Fruit fly (Drosophila melanogaster) whole organism, pupa: ENCODE results near the gene CG7695.

Experiments used
- CG10348 ChIP-seq: fragments of 200-800 bp; sonication (Bioruptor generic); IDR thresholded peaks from 2 replicates; pipeline ENCODE4 v1.3.6; 2022; ENCODE audit warnings: missing biosample characterization, missing genetic modification characterization
- CG12605 ChIP-seq: fragments of 200-800 bp; sonication (Bioruptor generic); IDR thresholded peaks from 2 replicates; pipeline ENCODE4 v1.3.6; 2022; ENCODE audit warnings: missing biosample characterization, missing genetic modification characterization
- CG13204 ChIP-seq: fragments of 200-800 bp; sonication (Bioruptor generic); optimal IDR thresholded peaks from 2 replicates; lab custom pipeline; 2018; ENCODE audit warnings: missing biosample characterization, mild to moderate bottlenecking, missing genetic modification characterization, moderate library complexity
- CG14655 ChIP-seq: fragments of 200-800 bp; sonication (Bioruptor generic); optimal IDR thresholded peaks from 3 replicates; lab custom pipeline; 2017; ENCODE audit warnings: mild to moderate bottlenecking, missing biosample characterization, missing genetic modification reagents, missing genetic modification characterization
- CG15710 ChIP-seq: fragments of 200-800 bp; sonication (Bioruptor generic); optimal IDR thresholded peaks from 2 replicates; lab custom pipeline; 2018; ENCODE audit warnings: missing biosample characterization, mild to moderate bottlenecking, missing genetic modification characterization, moderate library complexity
- CG17806 ChIP-seq: fragments of 200-800 bp; sonication (Bioruptor generic); optimal IDR thresholded peaks from 2 replicates; lab custom pipeline; 2018; ENCODE audit warnings: missing biosample characterization, mild to moderate bottlenecking, missing genetic modification characterization, moderate library complexity
- CG32121 ChIP-seq: fragments of 200-800 bp; sonication (Bioruptor generic); IDR thresholded peaks from 2 replicates; pipeline ENCODE4 v1.3.6; 2022; ENCODE audit warnings: missing biosample characterization, missing genetic modification characterization
- CG34367 ChIP-seq: fragments of 200-800 bp; sonication (Bioruptor generic); optimal IDR thresholded peaks from 2 replicates; lab custom pipeline; 2018; ENCODE audit warnings: missing biosample characterization, mild to moderate bottlenecking, missing genetic modification characterization
- CG4496 ChIP-seq: fragments of 200-800 bp; sonication (Bioruptor generic); IDR thresholded peaks from 3 replicates; pipeline ENCODE4 v1.3.6; 2022; ENCODE audit warnings: missing biosample characterization, missing genetic modification characterization
- CG8159 ChIP-seq: fragments of 200-800 bp; sonication (Bioruptor generic); optimal IDR thresholded peaks from 3 replicates; lab custom pipeline; 2018; ENCODE audit warnings: missing biosample characterization, mild to moderate bottlenecking, missing genetic modification characterization, moderate library complexity
- CG8301 ChIP-seq: fragments of 200-800 bp; sonication (Bioruptor generic); optimal IDR thresholded peaks from 2 replicates; lab custom pipeline; 2018; ENCODE audit warnings: missing biosample characterization, mild to moderate bottlenecking, missing genetic modification characterization
- CG9948 ChIP-seq: fragments of 200-800 bp; sonication (Bioruptor generic); optimal IDR thresholded peaks from 2 replicates; lab custom pipeline; 2018; ENCODE audit warnings: missing biosample characterization, mild to moderate bottlenecking, missing genetic modification characterization, moderate library complexity
- D1 ChIP-seq: fragments of 200-800 bp; sonication (Bioruptor generic); optimal IDR thresholded peaks from 2 replicates; lab custom pipeline; 2018; ENCODE audit warnings: missing biosample characterization, mild to moderate bottlenecking, missing genetic modification characterization, moderate library complexity
- EcR ChIP-seq: fragments of 200-800 bp; sonication (Bioruptor generic); optimal IDR thresholded peaks from 3 replicates; lab custom pipeline; 2019; ENCODE audit warnings: missing biosample characterization, missing genetic modification characterization, mild to moderate bottlenecking, moderate library complexity, missing genetic modification reagents
- Ets98B ChIP-seq: fragments of 200-800 bp; sonication (Bioruptor generic); IDR thresholded peaks from 2 replicates; pipeline ENCODE4 v1.3.6; 2022; ENCODE audit warnings: missing biosample characterization, missing genetic modification characterization
- Pif1A ChIP-seq: fragments of 200-800 bp; sonication (Bioruptor generic); optimal IDR thresholded peaks from 3 replicates; lab custom pipeline; 2016; ENCODE audit warnings: missing biosample characterization, missing genetic modification characterization
- Pif1B ChIP-seq: fragments of 200-800 bp; sonication (Bioruptor generic); optimal IDR thresholded peaks from 3 replicates; lab custom pipeline; 2016; ENCODE audit warnings: missing biosample characterization, missing genetic modification characterization
- Snoo ChIP-seq: fragments of 200-800 bp; sonication (Bioruptor generic); optimal IDR thresholded peaks from 3 replicates; lab custom pipeline; 2017; ENCODE audit warnings: missing biosample characterization, mild to moderate bottlenecking, missing genetic modification characterization, inconsistent platforms
- fd96Ca ChIP-seq: fragments of 200-800 bp; sonication (Bioruptor generic); IDR thresholded peaks from 3 replicates; pipeline ENCODE4 v1.3.6; 2022; ENCODE audit warnings: missing biosample characterization, missing genetic modification characterization
- gl ChIP-seq: fragments of 200-800 bp; sonication (Bioruptor generic); optimal IDR thresholded peaks from 2 replicates; lab custom pipeline; 2018; ENCODE audit warnings: missing biosample characterization, mild to moderate bottlenecking, missing genetic modification characterization
- rn ChIP-seq: fragments of 200-800 bp; sonication (Bioruptor generic); IDR thresholded peaks from 2 replicates; pipeline ENCODE4 v1.3.6; 2022; ENCODE audit warnings: missing biosample characterization, missing genetic modification characterization

Gene CG7695

DNA sequence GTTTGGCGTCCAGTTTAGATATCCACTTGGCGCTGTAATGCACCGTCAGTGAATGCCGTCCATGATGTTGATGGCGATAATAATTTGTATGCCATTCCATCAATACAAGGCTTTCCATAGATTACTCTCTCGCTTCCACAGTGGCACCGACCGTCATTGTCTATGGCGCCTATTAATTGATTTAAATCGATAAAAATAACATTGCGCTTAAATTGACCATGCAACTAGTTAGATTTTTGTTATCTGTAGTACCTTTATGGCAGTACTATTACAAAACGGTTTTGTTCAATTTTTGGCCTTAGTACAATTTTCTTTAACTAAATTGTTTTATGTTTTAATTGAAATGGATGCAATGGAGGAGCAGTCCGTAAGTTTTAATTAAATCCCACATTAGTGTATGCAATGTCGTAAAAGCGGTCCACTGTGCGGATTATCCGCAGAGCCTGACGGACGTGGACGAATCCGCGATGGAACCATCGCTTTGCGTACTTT lies 2.2 kb upstream of the CG7695 start:
- TF ChIP-seq CG4496 (GFP tag; lab: Robert Waterston, UW), result no peak
- TF ChIP-seq CG17806 (tag; lab: Kevin White, UChicago), result no peak
- peak; percentile 25 for TF ChIP-seq CG8301 (tag; lab: Kevin White, UChicago)
- TF ChIP-seq CG34367 (tag; lab: Kevin White, UChicago), result no peak
- TF ChIP-seq CG12605 (GFP tag; lab: Robert Waterston, UW), result no peak
- no peak for TF ChIP-seq Pif1B (GFP tag; lab: Kevin White, UChicago)
- TF ChIP-seq CG9948 (tag; lab: Kevin White, UChicago), result no peak
- TF ChIP-seq D1 (tag; lab: Kevin White, UChicago), result no peak
- TF ChIP-seq Snoo (tag; lab: Kevin White, UChicago), result no peak
- TF ChIP-seq EcR (GFP tag; lab: Kevin White, UChicago), result no peak
- peak; percentile 39 for TF ChIP-seq CG14655 (GFP tag; lab: Kevin White, UChicago)
- TF ChIP-seq fd96Ca (GFP tag; lab: Robert Waterston, UW), result no peak
- TF ChIP-seq CG13204 (GFP tag; lab: Kevin White, UChicago), result no peak
- no peak for TF ChIP-seq gl (tag; lab: Kevin White, UChicago)
- no peak for TF ChIP-seq Ets98B
- TF ChIP-seq Pif1A, result peak; percentile 2

DNA sequence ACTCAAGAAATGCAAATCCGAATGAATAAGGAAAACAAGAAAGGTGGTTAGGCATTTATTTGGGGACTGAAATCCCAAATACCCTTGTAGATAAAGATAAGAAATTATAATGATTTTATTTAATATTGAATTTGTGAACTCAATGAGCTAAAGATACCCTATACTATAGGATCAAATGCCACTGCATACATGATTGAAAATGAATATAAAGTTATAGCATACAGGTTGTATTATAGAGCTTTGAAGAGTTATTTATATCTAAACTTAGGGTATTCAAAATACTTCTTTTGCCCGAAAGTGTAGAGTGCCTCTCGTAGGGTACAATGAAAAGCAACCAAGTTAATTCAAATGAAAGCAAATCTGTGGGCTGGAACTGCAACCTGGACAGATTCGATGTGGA lies 1.3 kb downstream of the CG7695 start:
- TF ChIP-seq CG12605 (GFP tag; lab: Robert Waterston, UW) (no peak), CG8301 (tag; lab: Kevin White, UChicago) (peak; percentile 39), CG32121 (GFP tag; lab: Robert Waterston, UW) (0 out of 2 replicates have a peak, but pooled peaks have one; percentile 17), CG14655 (GFP tag; lab: Kevin White, UChicago) (peak; percentile 59)

DNA sequence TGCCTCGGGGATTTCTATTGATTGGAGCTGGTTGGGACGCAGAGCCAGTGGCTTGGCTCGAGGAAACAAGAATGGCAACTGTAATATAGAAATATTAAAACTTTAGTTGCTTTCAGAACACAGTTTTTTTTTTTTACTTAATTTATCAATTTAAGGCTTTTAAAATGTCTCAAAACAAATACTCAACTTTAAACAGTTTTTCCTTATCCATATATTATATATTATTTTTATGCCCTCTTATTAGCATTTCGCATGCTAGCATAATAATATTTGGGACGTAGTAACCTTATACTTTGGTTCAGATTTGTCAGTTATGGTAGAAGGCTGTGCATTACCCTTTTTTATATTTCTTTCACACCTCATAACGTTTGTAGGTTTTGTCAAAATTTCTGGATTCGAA lies 18.9 kb downstream of the CG7695 start, which contains the start of gene Tssk:
Tssk (plus strand) TSS at position 301 of the 400 bp plus-strand sequence.
- TF ChIP-seq CG8301 (tag; lab: Kevin White, UChicago) (no peak), CG34367 (tag; lab: Kevin White, UChicago) (no peak), CG4496 (GFP tag; lab: Robert Waterston, UW) (no peak)

DNA sequence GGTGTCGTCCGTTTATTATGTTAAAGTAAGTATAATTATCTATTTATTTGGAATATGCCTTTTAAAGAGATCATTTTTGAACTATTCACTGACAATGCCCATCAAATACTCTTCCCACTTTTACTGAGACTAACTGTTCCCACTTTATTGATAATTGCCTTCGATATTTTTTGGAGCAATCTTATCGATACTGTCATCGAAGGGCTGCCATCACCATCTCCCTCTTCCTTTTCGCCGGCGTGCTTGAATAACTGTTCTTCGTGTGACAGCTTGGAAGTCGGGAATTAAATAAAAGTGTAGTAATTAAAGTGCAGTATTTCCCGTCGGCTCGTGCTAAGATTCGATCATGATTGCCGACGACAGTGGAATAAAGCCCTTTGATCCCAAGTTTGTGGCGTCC lies 26.6 kb downstream of the CG7695 start, which contains the start of gene qin:
qin (plus strand) TSS at position 274 of the 400 bp plus-strand sequence.
- no peak for TF ChIP-seq CG9948 (tag; lab: Kevin White, UChicago)
- no peak for TF ChIP-seq CG14655 (GFP tag; lab: Kevin White, UChicago)
- no peak for TF ChIP-seq gl (tag; lab: Kevin White, UChicago)
- no peak for TF ChIP-seq CG8301 (tag; lab: Kevin White, UChicago)
- no peak for TF ChIP-seq CG32121 (GFP tag; lab: Robert Waterston, UW)
- no peak for TF ChIP-seq CG12605 (GFP tag; lab: Robert Waterston, UW)
- no peak for TF ChIP-seq rn
- no peak for TF ChIP-seq CG10348 (GFP tag; lab: Robert Waterston, UW)

DNA sequence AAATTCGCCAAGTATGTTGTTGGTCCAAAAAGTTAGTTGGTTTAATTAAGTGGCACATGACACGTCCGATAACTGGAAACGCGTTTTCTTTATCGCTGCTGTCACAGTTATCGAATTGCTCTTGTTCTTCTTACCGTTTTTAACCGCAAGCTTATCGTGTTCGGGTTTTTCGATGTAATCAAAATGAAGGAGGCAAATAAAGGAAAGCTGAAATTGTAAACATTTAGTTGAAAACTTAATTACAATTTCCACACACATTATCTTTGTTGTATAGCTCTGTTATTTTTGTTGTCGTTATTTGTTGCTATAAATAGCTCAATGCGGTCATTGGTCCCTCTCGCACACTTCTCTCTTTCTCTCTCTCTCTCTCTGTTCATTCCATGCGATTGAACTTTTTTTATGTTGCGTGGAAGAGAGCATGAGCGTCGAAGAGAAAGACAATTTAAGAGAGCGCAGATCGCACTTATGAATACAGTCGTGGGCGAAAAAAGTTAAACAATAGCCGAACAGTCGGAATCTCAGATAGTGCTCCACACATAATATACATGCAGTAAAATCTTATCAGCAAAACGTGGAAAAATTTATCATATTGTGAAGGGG lies 32.0 kb downstream of the CG7695 start:
- TF ChIP-seq CG9948 (tag; lab: Kevin White, UChicago) (no peak), gl (tag; lab: Kevin White, UChicago) (no peak), CG17806 (tag; lab: Kevin White, UChicago) (peak; percentile 25), rn (no peak), EcR (GFP tag; lab: Kevin White, UChicago) (peak; percentile 98), CG8159 (tag; lab: Kevin White, UChicago) (peak; percentile 13), Ets98B (peak; percentile 48; the same call in 1 of the 2 replicates), CG4496 (GFP tag; lab: Robert Waterston, UW) (peak; percentile 58), CG10348 (GFP tag; lab: Robert Waterston, UW) (no peak), D1 (tag; lab: Kevin White, UChicago) (no peak), Pif1A (no peak), Pif1B (GFP tag; lab: Kevin White, UChicago) (peak; percentile 61), CG13204 (GFP tag; lab: Kevin White, UChicago) (no peak), CG14655 (GFP tag; lab: Kevin White, UChicago) (no peak), Snoo (tag; lab: Kevin White, UChicago) (no peak), CG15710 (tag; lab: Kevin White, UChicago) (no peak), CG8301 (tag; lab: Kevin White, UChicago) (no peak), CG34367 (tag; lab: Kevin White, UChicago) (no peak), fd96Ca (GFP tag; lab: Robert Waterston, UW) (peak; percentile 23; the same call in 1 of the 3 replicates), CG12605 (GFP tag; lab: Robert Waterston, UW) (peak; percentile 76), CG32121 (GFP tag; lab: Robert Waterston, UW) (peak; percentile 64; the same call in 1 of the 2 replicates)

DNA sequence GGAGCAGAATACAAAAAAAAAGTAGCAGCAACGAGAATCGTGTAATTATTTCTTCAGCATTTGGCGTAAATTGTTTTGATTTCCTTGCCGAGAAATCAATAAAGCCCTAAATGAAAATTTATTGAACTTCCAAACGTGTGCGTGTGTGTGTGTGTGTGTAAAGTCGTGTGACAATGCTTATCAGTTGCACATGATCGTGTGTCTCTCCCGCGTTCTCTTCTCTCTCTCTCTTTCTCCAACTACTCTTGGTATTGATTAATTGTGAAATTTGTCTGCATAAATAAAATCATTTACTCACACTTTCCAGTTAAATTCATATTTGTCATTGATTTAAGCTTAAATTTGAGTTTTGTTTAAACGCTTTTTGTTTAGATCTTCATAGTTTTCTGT lies 32.8 kb downstream of the CG7695 start:
- no peak for TF ChIP-seq Snoo (tag; lab: Kevin White, UChicago)
